Worm (Caenorhabditis elegans) whole organism, midembryonic: ENCODE data around the gene F42A9.7.

Source experiments
- T22C8.4 ChIP-seq: fragments of 200-800 bp; sonication (Bioruptor generic); IDR thresholded peaks from 2 replicates; pipeline ENCODE4 v1.3.6; 2022; ENCODE audit warnings: missing genetic modification characterization, missing compliant biosample characterization
- cog-1 ChIP-seq: sonication (generic microtip); optimal IDR thresholded peaks from 2 replicates; lab custom pipeline; 2016; ENCODE audit warnings: missing genetic modification characterization, missing compliant biosample characterization
- flt-1 ChIP-seq: fragments of 200-800 bp; sonication (Bioruptor generic); IDR thresholded peaks from 2 replicates; pipeline ENCODE4 v1.3.6; 2022; ENCODE audit warnings: missing genetic modification characterization, missing compliant biosample characterization
- klf-2 ChIP-seq: fragments of 200-800 bp; sonication (Bioruptor generic); conservative IDR thresholded peaks from 2 replicates; pipeline ENCODE4 v1.3.6; 2022; ENCODE audit warnings: missing genetic modification reagents, missing genetic modification characterization, missing compliant biosample characterization
- med-1 ChIP-seq: sonication (generic microtip); optimal IDR thresholded peaks from 2 replicates; lab custom pipeline; 2017; ENCODE audit warnings: missing genetic modification characterization, mild to moderate bottlenecking, missing compliant biosample characterization, antibody characterized with exemption, missing genetic modification reagents; ENCODE audit not compliant: insufficient read depth
- ref-1 ChIP-seq: fragments of 200-800 bp; sonication (Bioruptor generic); conservative IDR thresholded peaks from 2 replicates; pipeline ENCODE4 v1.3.6; 2022; ENCODE audit warnings: missing genetic modification reagents, missing genetic modification characterization, missing compliant biosample characterization
- tab-1 ChIP-seq: fragments of 200-800 bp; sonication (Bioruptor generic); IDR thresholded peaks from 2 replicates; pipeline ENCODE4 v1.3.6; 2022; ENCODE audit warnings: missing genetic modification characterization, missing compliant biosample characterization
- ztf-23 ChIP-seq: fragments of 200-800 bp; sonication (Bioruptor generic); IDR thresholded peaks from 2 replicates; pipeline ENCODE4 v1.3.6; 2022; ENCODE audit warnings: missing genetic modification reagents, missing genetic modification characterization, missing compliant biosample characterization
- ztf-29 ChIP-seq: fragments of 200-800 bp; sonication (Bioruptor generic); IDR thresholded peaks from 2 replicates; pipeline ENCODE4 v1.3.6; 2022; ENCODE audit warnings: missing genetic modification reagents, missing genetic modification characterization, missing compliant biosample characterization

- TF ChIP-seq ref-1 (GFP tag; lab: Robert Waterston, UW) (no peak), flt-1 (GFP tag; lab: Robert Waterston, UW) (no peak), cog-1 (no peak), tab-1 (GFP tag; lab: Robert Waterston, UW) (no peak), ztf-23 (GFP tag; lab: Robert Waterston, UW) (no peak), med-1 (GFP tag; lab: Kevin White, UChicago) (no peak), klf-2 (GFP tag; lab: Robert Waterston, UW) (no peak), ztf-29 (GFP tag; lab: Robert Waterston, UW) (no peak), T22C8.4 (GFP tag; lab: Robert Waterston, UW) (no peak)
Observed at ce11 chrIV:8618698-8619097, 1.8 kb upstream of the F42A9.7 start, which contains the start of gene F42A9.8.
